Worm (Caenorhabditis elegans) whole organism, L1 larva: ENCODE results near the gene sel-1.

Experiments
- C16A3.4 ChIP-seq: fragments of 150-350 bp; optimal IDR thresholded peaks from 2 replicates; lab custom pipeline; 2014; ENCODE audit warnings: missing biosample characterization, missing genetic modification characterization
- F16B12.6 ChIP-seq: fragments of 150-350 bp; optimal IDR thresholded peaks from 2 replicates; lab custom pipeline; 2014; ENCODE audit warnings: missing biosample characterization, missing genetic modification characterization
- aha-1 ChIP-seq: fragments of 150-350 bp; optimal IDR thresholded peaks from 2 replicates; lab custom pipeline; 2014; ENCODE audit warnings: missing biosample characterization, missing genetic modification characterization
- alr-1 ChIP-seq: fragments of 200-800 bp; sonication (Bioruptor generic); optimal IDR thresholded peaks from 2 replicates; lab custom pipeline; 2018; ENCODE audit warnings: borderline replicate concordance, mild to moderate bottlenecking, missing genetic modification characterization, missing compliant biosample characterization
- aly-2 ChIP-seq: fragments of 150-350 bp; optimal IDR thresholded peaks from 2 replicates; lab custom pipeline; 2014; ENCODE audit warnings: missing biosample characterization, missing genetic modification characterization
- ama-1 ChIP-seq: fragments of 150-350 bp; optimal IDR thresholded peaks from 2 replicates; lab custom pipeline; 2014
- ceh-63 ChIP-seq: fragments of 200-800 bp; sonication (Bioruptor generic); optimal IDR thresholded peaks from 2 replicates; lab custom pipeline; 2018; ENCODE audit warnings: mild to moderate bottlenecking, missing genetic modification characterization, missing compliant biosample characterization
- ceh-82 ChIP-seq, 3 experiments: fragments of 150-350 bp in 1 of 3; sonication (generic microtip) in 2 of 3; optimal IDR thresholded peaks; 2 replicates each; lab custom pipeline; 2014 to 2017; ENCODE audit warnings: missing biosample characterization in 3 of 3, missing genetic modification characterization in 3 of 3
- ces-1 ChIP-seq: fragments of 150-350 bp; optimal IDR thresholded peaks from 2 replicates; lab custom pipeline; 2014; ENCODE audit warnings: missing biosample characterization, missing genetic modification reagents, missing genetic modification characterization
- dpl-1 ChIP-seq, 3 experiments: fragments of 150-350 bp in 2 of 3; sonication (generic microtip) in 1 of 3; optimal IDR thresholded peaks; 2 replicates each; lab custom pipeline; 2014 to 2017; ENCODE audit warnings: missing biosample characterization in 3 of 3, missing genetic modification characterization in 3 of 3, missing genetic modification reagents in 3 of 3
- dsc-1 ChIP-seq: sonication (generic microtip); optimal IDR thresholded peaks from 2 replicates; lab custom pipeline; 2016; ENCODE audit warnings: mild to moderate bottlenecking, missing genetic modification characterization, missing compliant biosample characterization
- efl-1 ChIP-seq, 4 experiments: fragments of 150-350 bp; optimal IDR thresholded peaks in 3 of 4; peaks in 1 of 4; 1 replicate in 1 of 4; 2 replicates in 3 of 4; lab custom pipeline; 2014; ENCODE audit warnings: missing biosample characterization in 2 of 4, missing genetic modification characterization in 2 of 4, missing genetic modification reagents in 2 of 4
- efl-3 ChIP-seq: fragments of 200-800 bp; sonication (Bioruptor generic); optimal IDR thresholded peaks from 2 replicates; lab custom pipeline; 2018; ENCODE audit warnings: mild to moderate bottlenecking, missing genetic modification characterization, missing compliant biosample characterization
- egl-27 ChIP-seq, 2 experiments: fragments of 150-350 bp in 1 of 2; sonication (generic microtip); optimal IDR thresholded peaks; 3 replicates each; lab custom pipeline; 2017 to 2018; ENCODE audit warnings: missing biosample characterization in 2 of 2, missing genetic modification characterization in 2 of 2, missing genetic modification reagents in 2 of 2
- elt-2 ChIP-seq: sonication (generic microtip); optimal IDR thresholded peaks from 2 replicates; lab custom pipeline; 2016; ENCODE audit warnings: missing genetic modification characterization, mild to moderate bottlenecking, inconsistent platforms, missing compliant biosample characterization, missing genetic modification reagents
- elt-3 ChIP-seq, 6 experiments: fragments of 150-350 bp in 1 of 6; sonication (generic microtip); optimal IDR thresholded peaks; 2 replicates each; lab custom pipeline; 2017 to 2018; ENCODE audit warnings: missing biosample characterization in 6 of 6, missing genetic modification characterization in 6 of 6, inconsistent platforms in 1 of 6
- fkh-8 ChIP-seq: sonication (generic microtip); optimal IDR thresholded peaks from 2 replicates; lab custom pipeline; 2016; ENCODE audit warnings: mild to moderate bottlenecking, missing genetic modification characterization, missing compliant biosample characterization
- fos-1 ChIP-seq: fragments of 150-350 bp; optimal IDR thresholded peaks from 2 replicates; lab custom pipeline; 2014; ENCODE audit warnings: missing biosample characterization, missing genetic modification characterization
- grh-1 ChIP-seq: fragments of 200-800 bp; sonication (Bioruptor generic); IDR thresholded peaks from 2 replicates; pipeline ENCODE4 v1.3.6; 2022; ENCODE audit warnings: missing genetic modification reagents, missing genetic modification characterization, missing compliant biosample characterization
- isw-1 ChIP-seq: fragments of 200-800 bp; sonication (Bioruptor generic); IDR thresholded peaks from 2 replicates; pipeline ENCODE4 v1.3.6; 2022; ENCODE audit warnings: missing genetic modification characterization, missing compliant biosample characterization
- lin-13 ChIP-seq: fragments of 150-350 bp; optimal IDR thresholded peaks from 2 replicates; lab custom pipeline; 2014; ENCODE audit warnings: missing biosample characterization, missing genetic modification reagents, missing genetic modification characterization
- lin-14 ChIP-seq: fragments of 200-800 bp; sonication (Bioruptor generic); optimal IDR thresholded peaks from 2 replicates; lab custom pipeline; 2018; ENCODE audit warnings: mild to moderate bottlenecking, missing genetic modification characterization, moderate library complexity, missing compliant biosample characterization
- lin-39 ChIP-seq: fragments of 150-350 bp; optimal IDR thresholded peaks from 2 replicates; lab custom pipeline; 2014; ENCODE audit warnings: missing biosample characterization, missing genetic modification reagents, missing genetic modification characterization
- mef-2 ChIP-seq: fragments of 150-350 bp; optimal IDR thresholded peaks from 2 replicates; lab custom pipeline; 2014; ENCODE audit warnings: missing biosample characterization, missing genetic modification characterization
- nhr-12 ChIP-seq: sonication (generic microtip); optimal IDR thresholded peaks from 2 replicates; lab custom pipeline; 2017; ENCODE audit warnings: missing biosample characterization, missing genetic modification characterization
- nhr-19 ChIP-seq: fragments of 200-800 bp; sonication (Bioruptor generic); conservative IDR thresholded peaks from 2 replicates; pipeline ENCODE4 v1.3.6; 2022; ENCODE audit warnings: missing genetic modification characterization, missing compliant biosample characterization
- nhr-20 ChIP-seq: sonication (generic microtip); optimal IDR thresholded peaks from 2 replicates; lab custom pipeline; 2016; ENCODE audit warnings: mild to moderate bottlenecking, missing genetic modification characterization, missing compliant biosample characterization
- nhr-237 ChIP-seq: fragments of 150-350 bp; optimal IDR thresholded peaks from 2 replicates; lab custom pipeline; 2014; ENCODE audit warnings: missing biosample characterization, missing genetic modification characterization
- nhr-28 ChIP-seq: fragments of 150-350 bp; optimal IDR thresholded peaks from 2 replicates; lab custom pipeline; 2014; ENCODE audit warnings: missing biosample characterization, missing genetic modification characterization
- nhr-47 ChIP-seq: sonication (generic microtip); optimal IDR thresholded peaks from 2 replicates; lab custom pipeline; 2016; ENCODE audit warnings: mild to moderate bottlenecking, missing genetic modification characterization, moderate library complexity, missing compliant biosample characterization
- nhr-71 ChIP-seq: sonication (generic microtip); optimal IDR thresholded peaks from 2 replicates; lab custom pipeline; 2016; ENCODE audit warnings: mild to moderate bottlenecking, missing genetic modification characterization, moderate library complexity, missing compliant biosample characterization
- nhr-76 ChIP-seq: sonication (generic microtip); optimal IDR thresholded peaks from 2 replicates; lab custom pipeline; 2017; ENCODE audit warnings: missing biosample characterization, missing genetic modification characterization
- nhr-77 ChIP-seq: fragments of 150-350 bp; optimal IDR thresholded peaks from 2 replicates; lab custom pipeline; 2014; ENCODE audit warnings: missing biosample characterization, missing genetic modification characterization
- nhr-84 ChIP-seq: sonication (generic microtip); optimal IDR thresholded peaks from 2 replicates; lab custom pipeline; 2017; ENCODE audit warnings: missing biosample characterization, missing genetic modification characterization
- nhr-85 ChIP-seq: sonication (generic microtip); peaks from one replicate; lab custom pipeline; 2016; ENCODE audit warnings: missing genetic modification characterization, inconsistent platforms, missing compliant biosample characterization
- nhr-90 ChIP-seq: sonication (generic microtip); optimal IDR thresholded peaks from 2 replicates; lab custom pipeline; 2016; ENCODE audit warnings: mild to moderate bottlenecking, missing genetic modification characterization, missing compliant biosample characterization; ENCODE audit not compliant: poor library complexity
- pag-3 ChIP-seq: sonication (generic microtip); optimal IDR thresholded peaks from 2 replicates; lab custom pipeline; 2017; ENCODE audit warnings: missing genetic modification characterization, mild to moderate bottlenecking, missing compliant biosample characterization, antibody characterized with exemption, borderline replicate concordance; ENCODE audit not compliant: insufficient read depth
- pqm-1 ChIP-seq: sonication (generic microtip); optimal IDR thresholded peaks from 3 replicates; lab custom pipeline; 2017; ENCODE audit warnings: missing biosample characterization, missing genetic modification characterization
- rnt-1 ChIP-seq: sonication (generic microtip); optimal IDR thresholded peaks from 2 replicates; lab custom pipeline; 2016; ENCODE audit warnings: mild to moderate bottlenecking, missing genetic modification characterization, moderate library complexity, missing compliant biosample characterization
- skn-1 ChIP-seq: fragments of 150-350 bp; optimal IDR thresholded peaks from 2 replicates; lab custom pipeline; 2014; ENCODE audit warnings: missing biosample characterization, missing genetic modification characterization
- snpc-4 ChIP-seq: fragments of 150-350 bp; optimal IDR thresholded peaks from 2 replicates; lab custom pipeline; 2014; ENCODE audit warnings: missing biosample characterization, missing genetic modification characterization
- snu-23 ChIP-seq: sonication (generic microtip); optimal IDR thresholded peaks from 2 replicates; lab custom pipeline; 2016; ENCODE audit warnings: missing genetic modification characterization, missing compliant biosample characterization
- sox-4 ChIP-seq: sonication (generic microtip); optimal IDR thresholded peaks from 2 replicates; lab custom pipeline; 2016; ENCODE audit warnings: missing genetic modification characterization, missing compliant biosample characterization
- swsn-7 ChIP-seq: sonication (generic microtip); optimal IDR thresholded peaks from 2 replicates; lab custom pipeline; 2016; ENCODE audit warnings: missing genetic modification characterization, missing compliant biosample characterization
- tbx-2 ChIP-seq: sonication (generic microtip); optimal IDR thresholded peaks from 2 replicates; lab custom pipeline; 2016; ENCODE audit warnings: missing genetic modification characterization, missing compliant biosample characterization
- tlp-1 ChIP-seq: fragments of 150-350 bp; optimal IDR thresholded peaks from 2 replicates; lab custom pipeline; 2014; ENCODE audit warnings: missing biosample characterization, missing genetic modification characterization
- unc-130 ChIP-seq: fragments of 150-350 bp; optimal IDR thresholded peaks from 2 replicates; lab custom pipeline; 2017; ENCODE audit warnings: missing biosample characterization, missing genetic modification characterization, inconsistent platforms
- unc-30 ChIP-seq: sonication (generic microtip); optimal IDR thresholded peaks from 2 replicates; lab custom pipeline; 2017; ENCODE audit warnings: missing biosample characterization, missing genetic modification characterization
- unc-62 ChIP-seq: fragments of 150-350 bp; optimal IDR thresholded peaks from 2 replicates; lab custom pipeline; 2014; ENCODE audit warnings: missing biosample characterization, missing genetic modification reagents, missing genetic modification characterization
- unc-98 ChIP-seq: fragments of 200-800 bp; sonication (Bioruptor generic); IDR thresholded peaks from 2 replicates; pipeline ENCODE4 v1.3.6; 2022; ENCODE audit warnings: missing genetic modification characterization, missing compliant biosample characterization
- vab-15 ChIP-seq: sonication (generic microtip); optimal IDR thresholded peaks from 2 replicates; lab custom pipeline; 2017; ENCODE audit warnings: missing genotype, mild to moderate bottlenecking, missing genetic modification characterization, missing compliant biosample characterization
- ztf-11 ChIP-seq, 2 experiments: sonication (generic microtip); optimal IDR thresholded peaks; 2 replicates each; lab custom pipeline; 2016 to 2017; ENCODE audit warnings: missing genetic modification characterization in 2 of 2, missing biosample characterization in 1 of 2, missing compliant biosample characterization in 1 of 2

The sel-1 gene

DNA sequence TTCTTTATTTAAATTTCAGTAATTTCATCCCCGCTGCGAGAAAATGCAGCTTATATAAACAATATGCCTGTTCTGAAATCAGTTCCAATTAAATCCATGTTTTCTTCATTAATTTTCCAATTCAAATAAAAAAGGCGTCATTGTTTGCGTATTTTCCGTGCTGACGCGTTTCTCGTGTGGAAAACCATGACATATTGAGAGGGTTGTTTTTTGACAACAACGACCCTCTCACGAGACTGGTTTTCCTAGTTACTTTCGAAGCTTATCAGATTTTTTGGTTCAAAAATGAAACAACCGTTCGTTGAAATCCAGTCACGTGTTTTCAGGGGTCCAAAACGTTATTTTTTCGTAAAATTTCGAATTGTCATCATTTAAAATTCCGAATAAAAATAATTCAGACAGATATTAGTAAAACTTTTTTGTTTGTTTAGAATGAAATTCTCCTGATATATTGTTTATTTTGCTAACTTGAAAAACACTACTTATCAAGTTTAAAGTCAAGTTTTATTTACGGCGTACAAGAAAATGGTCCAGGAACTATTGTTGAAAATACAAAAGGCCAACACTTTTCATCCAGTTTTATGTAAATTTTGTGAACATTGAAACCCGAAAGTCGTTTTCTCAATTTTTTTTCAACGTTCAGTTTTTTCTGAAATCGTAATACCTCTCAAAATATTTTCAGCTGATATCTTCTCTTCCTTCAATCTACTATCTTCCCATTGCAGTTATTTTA lies 39.1 kb downstream of the sel-1 start, which contains the start of gene C14C10.5:
Gene C14C10.5 (plus strand): TSS at position 683 of the 733 bp plus-strand sequence.
- no peak for TF ChIP-seq swsn-7 (tag; lab: Kevin White, UChicago)
- TF ChIP-seq nhr-237 (tag; lab: Kevin White, UChicago) = no peak
- TF ChIP-seq fkh-8 (tag; lab: Kevin White, UChicago) = no peak
- TF ChIP-seq fos-1 = no peak
- no peak for TF ChIP-seq nhr-84
- no peak for TF ChIP-seq tbx-2 (tag; lab: Kevin White, UChicago)
- TF ChIP-seq pag-3 (tag; lab: Kevin White, UChicago) = no peak
- TF ChIP-seq C16A3.4 (tag; lab: Kevin White, UChicago) = no peak
- no peak for TF ChIP-seq nhr-19
- no peak for TF ChIP-seq dpl-1 (GFP tag; optimal IDR thresholded peaks at IDR 0.05; lab: Kevin White, UChicago)
- no peak for TF ChIP-seq aly-2
- TF ChIP-seq ztf-11 (tag; optimal IDR thresholded peaks at IDR 0.05; lab: Kevin White, UChicago) = no peak
- TF ChIP-seq nhr-76 (tag; lab: Kevin White, UChicago) = no peak
- no peak for TF ChIP-seq tlp-1 (tag; lab: Kevin White, UChicago)
- TF ChIP-seq mef-2 = no peak
- TF ChIP-seq sox-4 (tag; lab: Kevin White, UChicago) = no peak
- TF ChIP-seq F16B12.6 (tag; lab: Kevin White, UChicago) = no peak
- TF ChIP-seq nhr-71 = no peak
- no peak for TF ChIP-seq nhr-28 (tag; lab: Kevin White, UChicago)
- no peak for TF ChIP-seq nhr-77
- TF ChIP-seq ceh-63 (GFP tag; lab: Kevin White, UChicago) = no peak
- no peak for TF ChIP-seq unc-62 (GFP tag; lab: Kevin White, UChicago)
- no peak for TF ChIP-seq ceh-82 (tag; optimal IDR thresholded peaks at IDR 0.05; lab: Kevin White, UChicago)
- TF ChIP-seq egl-27 (tag; optimal IDR thresholded peaks at IDR 0.05; lab: Kevin White, UChicago) = no peak
- TF ChIP-seq lin-13 (GFP tag; lab: Kevin White, UChicago) = no peak
- TF ChIP-seq efl-1 (optimal IDR thresholded peaks at IDR 0.05; lab: Kevin White, UChicago) = no peak
- TF ChIP-seq efl-1 (GFP tag; optimal IDR thresholded peaks at IDR 0.05 in 1 of 2; lab: Kevin White, UChicago) = peak in 1 of 2 experiments; percentile 62
- no peak for TF ChIP-seq isw-1
- TF ChIP-seq nhr-20 (tag; lab: Kevin White, UChicago) = peak; percentile 14
- no peak for TF ChIP-seq nhr-90
- TF ChIP-seq lin-39 = no peak
- no peak for TF ChIP-seq unc-30 (tag; lab: Kevin White, UChicago)
- TF ChIP-seq nhr-12 (tag; lab: Kevin White, UChicago) = no peak
- TF ChIP-seq nhr-47 = peak; percentile 10
- TF ChIP-seq elt-3 (tag; optimal IDR thresholded peaks at IDR 0.05; lab: Kevin White, UChicago) = no peak
- no peak for TF ChIP-seq rnt-1
- peak; percentile 51 for TF ChIP-seq dsc-1
- TF ChIP-seq alr-1 (tag; lab: Kevin White, UChicago) = no peak
- no peak for TF ChIP-seq grh-1 (GFP tag; lab: Robert Waterston, UW)
- TF ChIP-seq ces-1 (GFP tag; lab: Kevin White, UChicago) = no peak
- TF ChIP-seq unc-98 (GFP tag; lab: Robert Waterston, UW) = no peak
- no peak for TF ChIP-seq pqm-1 (tag; lab: Kevin White, UChicago)
- peak; percentile 19 for TF ChIP-seq lin-14
- TF ChIP-seq elt-2 (tag; lab: Kevin White, UChicago) = no peak
- no peak for TF ChIP-seq vab-15 (tag; lab: Kevin White, UChicago)
- TF ChIP-seq efl-3 (GFP tag; lab: Kevin White, UChicago) = no peak
- no peak for TF ChIP-seq ama-1 (lab: Kevin White, UChicago)
- no peak for TF ChIP-seq snpc-4 (tag; lab: Kevin White, UChicago)
- TF ChIP-seq unc-130 = no peak
- peak; percentile 9 for TF ChIP-seq snu-23 (GFP tag; lab: Kevin White, UChicago)
- TF ChIP-seq skn-1 = peak; percentile 65
- peak; percentile 37 for TF ChIP-seq nhr-85 (tag; lab: Kevin White, UChicago)
- no peak for TF ChIP-seq aha-1 (tag; lab: Kevin White, UChicago)
